Fruit fly (Drosophila melanogaster) whole organism, embryonic: ENCODE measurements around the gene Gk2.

Experiments
- Aef1 ChIP-seq: fragments of 200-800 bp; sonication (Bioruptor generic); IDR thresholded peaks from 3 replicates; pipeline ENCODE4 v1.3.6; 2022; ENCODE audit warnings: missing biosample characterization, missing genetic modification characterization
- CG1024 ChIP-seq: fragments of 200-800 bp; sonication (Bioruptor generic); IDR thresholded peaks from 2 replicates; pipeline ENCODE4 v1.3.6; 2022; ENCODE audit warnings: missing biosample characterization, missing genetic modification characterization
- CG10267 ChIP-seq: fragments of 200-800 bp; sonication (Bioruptor generic); optimal IDR thresholded peaks from 2 replicates; lab custom pipeline; 2018; ENCODE audit warnings: missing biosample characterization, mild to moderate bottlenecking, missing genetic modification characterization, moderate library complexity
- CG11093 ChIP-seq: fragments of 200-800 bp; sonication (Bioruptor generic); IDR thresholded peaks from 3 replicates; pipeline ENCODE4 v1.3.6; 2022; ENCODE audit warnings: missing biosample characterization, missing genetic modification characterization
- CG1603 ChIP-seq: fragments of 200-800 bp; sonication (Bioruptor generic); optimal IDR thresholded peaks from 2 replicates; lab custom pipeline; 2019; ENCODE audit warnings: missing biosample characterization, mild to moderate bottlenecking, missing genetic modification characterization, moderate library complexity
- CG17328 ChIP-seq: fragments of 200-800 bp; sonication (Bioruptor generic); IDR thresholded peaks from 2 replicates; pipeline ENCODE4 v1.3.6; 2022; ENCODE audit warnings: missing biosample characterization, missing genetic modification characterization
- CG17802 ChIP-seq: fragments of 200-800 bp; sonication (Bioruptor generic); optimal IDR thresholded peaks from 2 replicates; lab custom pipeline; 2018; ENCODE audit warnings: missing biosample characterization, mild to moderate bottlenecking, missing genetic modification characterization, moderate library complexity
- CG17829 ChIP-seq: fragments of 200-800 bp; optimal IDR thresholded peaks from 2 replicates; lab custom pipeline; 2019; ENCODE audit warnings: missing biosample characterization, mild to moderate bottlenecking, missing genetic modification characterization, moderate library complexity
- CG2120 ChIP-seq: fragments of 200-800 bp; sonication (Bioruptor generic); optimal IDR thresholded peaks from 3 replicates; lab custom pipeline; 2016; ENCODE audit warnings: missing biosample characterization, missing genetic modification characterization
- CG2712 ChIP-seq: fragments of 200-800 bp; optimal IDR thresholded peaks from 3 replicates; lab custom pipeline; 2019; ENCODE audit warnings: missing biosample characterization, mild to moderate bottlenecking, missing genetic modification characterization, moderate library complexity
- CG2889 ChIP-seq: fragments of 200-800 bp; sonication (Bioruptor generic); IDR thresholded peaks from 3 replicates; pipeline ENCODE4 v1.3.6; 2022; ENCODE audit warnings: missing biosample characterization, missing genetic modification characterization
- CG30020 ChIP-seq: fragments of 200-800 bp; optimal IDR thresholded peaks from 2 replicates; lab custom pipeline; 2019; ENCODE audit warnings: missing biosample characterization, mild to moderate bottlenecking, missing genetic modification characterization, moderate library complexity
- CG34422 ChIP-seq: fragments of 200-800 bp; sonication (Bioruptor generic); IDR thresholded peaks from 3 replicates; pipeline ENCODE4 v1.3.6; 2022; ENCODE audit warnings: missing biosample characterization, missing genetic modification characterization
- CG6254 ChIP-seq: fragments of 200-800 bp; sonication (Bioruptor generic); optimal IDR thresholded peaks from 3 replicates; lab custom pipeline; 2017; ENCODE audit warnings: mild to moderate bottlenecking, missing biosample characterization, missing genetic modification reagents, missing genetic modification characterization
- CG6654 ChIP-seq: fragments of 200-800 bp; sonication (Bioruptor generic); optimal IDR thresholded peaks from 2 replicates; lab custom pipeline; 2017; ENCODE audit warnings: missing biosample characterization, mild to moderate bottlenecking, missing genetic modification characterization
- CG7786 ChIP-seq: fragments of 200-800 bp; sonication (Bioruptor generic); optimal IDR thresholded peaks from 2 replicates; lab custom pipeline; 2016; ENCODE audit warnings: missing biosample characterization, missing genetic modification characterization
- CG8290 ChIP-seq, 3 experiments: fragments of 200-800 bp; sonication (Bioruptor generic); optimal IDR thresholded peaks; 2 replicates each; lab custom pipeline; 2016 to 2019; ENCODE audit warnings: missing biosample characterization in 3 of 3, missing genetic modification characterization in 3 of 3, mild to moderate bottlenecking in 2 of 3, moderate library complexity in 1 of 3
- CG8478 ChIP-seq: fragments of >200 bp; optimal IDR thresholded peaks from 2 replicates; lab custom pipeline; 2018
- CG9932 ChIP-seq: fragments of 200-800 bp; sonication (Bioruptor generic); IDR thresholded peaks from 2 replicates; pipeline ENCODE4 v1.3.6; 2022; ENCODE audit warnings: missing biosample characterization, missing genetic modification characterization
- CrebB ChIP-seq: fragments of 200-800 bp; sonication (Bioruptor generic); optimal IDR thresholded peaks from 3 replicates; lab custom pipeline; 2018; ENCODE audit warnings: missing biosample characterization, mild to moderate bottlenecking, missing genetic modification characterization
- HHEX ChIP-seq: fragments of 200-800 bp; sonication (Bioruptor generic); optimal IDR thresholded peaks from 3 replicates; lab custom pipeline; 2017; ENCODE audit warnings: missing biosample characterization, mild to moderate bottlenecking, missing genetic modification characterization, missing genetic modification reagents
- NC2β ChIP-seq: fragments of 200-800 bp; sonication (Bioruptor generic); optimal IDR thresholded peaks from 2 replicates; lab custom pipeline; 2016; ENCODE audit warnings: missing biosample characterization, missing genetic modification characterization
- Pdp1 ChIP-seq, 2 experiments: fragments of 200-800 bp; sonication (Bioruptor generic); optimal IDR thresholded peaks; 3 replicates each; lab custom pipeline; 2016; ENCODE audit warnings: missing biosample characterization in 2 of 2, missing genetic modification characterization in 2 of 2, mild to moderate bottlenecking in 1 of 2, moderate library complexity in 1 of 2
- Ravus ChIP-seq: fragments of 200-800 bp; sonication (Bioruptor generic); IDR thresholded peaks from 2 replicates; pipeline ENCODE4 v1.3.6; 2022; ENCODE audit warnings: missing biosample characterization, missing genetic modification characterization
- Rx ChIP-seq: fragments of 200-800 bp; sonication (Bioruptor generic); IDR thresholded peaks from 2 replicates; pipeline ENCODE4 v1.3.6; 2022; ENCODE audit warnings: missing biosample characterization, missing genetic modification characterization
- Stat92E ChIP-seq, 3 experiments: fragments of >200 bp in 2 of 3; fragments of 200-800 bp in 1 of 3; sonication (Bioruptor generic) in 1 of 3; optimal IDR thresholded peaks; 2 replicates each; lab custom pipeline; 2017 to 2019; ENCODE audit warnings: missing biosample characterization in 3 of 3, missing genetic modification characterization in 3 of 3, mild to moderate bottlenecking in 1 of 3, moderate library complexity in 1 of 3
- en ChIP-seq: fragments of 200-800 bp; sonication (Bioruptor generic); optimal IDR thresholded peaks from 2 replicates; lab custom pipeline; 2016; ENCODE audit warnings: missing biosample characterization, missing genetic modification characterization
- gsb ChIP-seq: fragments of 200-800 bp; sonication (Bioruptor generic); IDR thresholded peaks from 2 replicates; pipeline ENCODE4 v1.3.6; 2022; ENCODE audit warnings: missing biosample characterization, missing genetic modification characterization
- hb ChIP-seq: fragments of 200-800 bp; sonication (Bioruptor generic); IDR thresholded peaks from 3 replicates; pipeline ENCODE4 v1.3.6; 2022; ENCODE audit warnings: missing biosample characterization, missing genetic modification characterization; ENCODE audit not compliant: partially characterized antibody
- her ChIP-seq: fragments of 200-800 bp; sonication (Bioruptor generic); optimal IDR thresholded peaks from 2 replicates; lab custom pipeline; 2016; ENCODE audit warnings: missing biosample characterization, missing genetic modification characterization
- klu ChIP-seq: fragments of 200-800 bp; sonication (Bioruptor generic); IDR thresholded peaks from 2 replicates; pipeline ENCODE4 v1.3.6; 2022; ENCODE audit warnings: missing biosample characterization, missing genetic modification characterization
- luna ChIP-seq: fragments of 200-800 bp; sonication (Bioruptor generic); optimal IDR thresholded peaks from 2 replicates; lab custom pipeline; 2016; ENCODE audit warnings: missing biosample characterization, missing genetic modification characterization
- nerfin-2 ChIP-seq: fragments of 200-800 bp; sonication (Bioruptor generic); IDR thresholded peaks from 2 replicates; pipeline ENCODE4 v1.3.6; 2022; ENCODE audit warnings: missing biosample characterization, missing genetic modification characterization; ENCODE audit not compliant: partially characterized antibody
- otp ChIP-seq: fragments of 200-800 bp; sonication (Bioruptor generic); IDR thresholded peaks from 3 replicates; pipeline ENCODE4, ENCODE4 v1.3.6; 2022; ENCODE audit warnings: missing biosample characterization, missing genetic modification characterization
- pan ChIP-seq, 4 experiments: fragments of >200 bp in 3 of 4; fragments of 200-800 bp in 1 of 4; sonication (Bioruptor generic) in 1 of 4; optimal IDR thresholded peaks in 3 of 4; IDR thresholded peaks in 1 of 4; 2 replicates each; pipeline versions ENCODE4 v1.3.6 to Lab custom; 2017 to 2022; ENCODE audit warnings: missing biosample characterization in 2 of 4, missing genetic modification characterization in 2 of 4, mixed read lengths in 1 of 4
- peb ChIP-seq: fragments of 200-800 bp; sonication (Bioruptor generic); IDR thresholded peaks from 2 replicates; pipeline ENCODE4 v1.3.6; 2022; ENCODE audit warnings: missing biosample characterization, missing genetic modification characterization
- slou ChIP-seq: fragments of 200-800 bp; sonication (Bioruptor generic); optimal IDR thresholded peaks from 3 replicates; lab custom pipeline; 2016; ENCODE audit warnings: missing biosample characterization, missing genetic modification characterization
- toy ChIP-seq: fragments of 200-800 bp; sonication (Bioruptor generic); IDR thresholded peaks from 2 replicates; pipeline ENCODE4 v1.3.6; 2022; ENCODE audit warnings: missing biosample characterization, missing genetic modification characterization
- wor ChIP-seq: fragments of 200-800 bp; sonication (Bioruptor generic); IDR thresholded peaks from 2 replicates; pipeline ENCODE4 v1.3.6; 2022; ENCODE audit warnings: missing biosample characterization, missing genetic modification characterization
- zfh2 ChIP-seq: fragments of 200-800 bp; sonication (Bioruptor generic); optimal IDR thresholded peaks from 2 replicates; lab custom pipeline; 2016; ENCODE audit warnings: missing biosample characterization, missing genetic modification characterization

Gene Gk2

dm6 chr3L:1740129-1740975, 2.1 kb downstream of the Gk2 start (continued):
- TF ChIP-seq gsb (GFP tag; lab: Robert Waterston, UW) (peak; percentile 56), Aef1 (peak; percentile 73), otp (GFP tag; lab: Robert Waterston, UW) (peak; percentile 54; the same call in 1 of the 3 replicates), HHEX (GFP tag; lab: Kevin White, UChicago) (peak; percentile 37), Rx (peak; percentile 74), CG30020 (tag; lab: Kevin White, UChicago) (no peak), slou (no peak), CG7786 (peak; percentile 69), peb (peak; percentile 48; the same call in 1 of the 2 replicates), wor (GFP tag; lab: Robert Waterston, UW) (peak; percentile 40; the same call in 1 of the 2 replicates), klu (0 out of 2 replicates have a peak, but pooled peaks have one; percentile 55), CG6254 (GFP tag; lab: Kevin White, UChicago) (no peak), toy (peak; percentile 43; the same call in 1 of the 2 replicates), CG8290 (GFP tag; optimal IDR thresholded peaks at IDR 0.05; lab: Kevin White, UChicago) (no peak), CG8290 (tag; optimal IDR thresholded peaks at IDR 0.05; lab: Kevin White, UChicago) (peak in 1 of 2 experiments; percentile 93), CG17328 (GFP tag; lab: Robert Waterston, UW) (peak; percentile 73; the same call in 1 of the 2 replicates), CrebB (tag; lab: Kevin White, UChicago) (no peak), zfh2 (GFP tag; lab: Kevin White, UChicago) (peak; percentile 64), pan (optimal IDR thresholded peaks at IDR 0.05; lab: Kevin White, UChicago) (no peak), pan (GFP tag; optimal IDR thresholded peaks at IDR 0.05 in 1 of 2, IDR thresholded peaks at IDR 0.05 in 1 of 2) (peak in 1 of 2 experiments; percentile 86), CG34422 (GFP tag; lab: Robert Waterston, UW) (peak; percentile 80; the same call in 2 of the 3 replicates), CG2712 (peak; percentile 35), CG11093 (GFP tag; lab: Robert Waterston, UW) (0 out of 3 replicates have a peak, but pooled peaks have one; percentile 41), Stat92E (GFP tag; optimal IDR thresholded peaks at IDR 0.05; lab: Kevin White, UChicago) (no peak), nerfin-2 (no peak), CG1024 (GFP tag; lab: Robert Waterston, UW) (no peak), CG8478 (no peak), CG6654 (GFP tag; lab: Kevin White, UChicago) (no peak), en (GFP tag; lab: Kevin White, UChicago) (peak; percentile 1), luna (GFP tag; lab: Kevin White, UChicago) (no peak), CG17802 (tag; lab: Kevin White, UChicago) (no peak), Ravus (peak; percentile 13; the same call in 1 of the 2 replicates), Pdp1 (GFP tag; optimal IDR thresholded peaks at IDR 0.05; lab: Kevin White, UChicago) (peak; percentile 6 to 78), CG10267 (tag; lab: Kevin White, UChicago) (peak; percentile 19), CG2889 (GFP tag; lab: Robert Waterston, UW) (peak; percentile 67; the same call in 2 of the 3 replicates), CG9932 (peak; percentile 63), CG17829 (peak; percentile 18), CG2120 (GFP tag; lab: Kevin White, UChicago) (peak; percentile 74), NC2β (GFP tag; lab: Kevin White, UChicago) (no peak), CG1603 (tag; lab: Kevin White, UChicago) (peak; percentile 70), hb (no peak), her (GFP tag; lab: Kevin White, UChicago) (peak; percentile 61)
